Fruit fly (Drosophila melanogaster) whole organism, prepupa: Measurements from ENCODE around the gene Bka.

Experiments used
- CG10631 ChIP-seq: fragments of 200-800 bp; sonication (Bioruptor generic); optimal IDR thresholded peaks from 2 replicates; lab custom pipeline; 2016; ENCODE audit warnings: missing biosample characterization, missing genetic modification characterization
- CG10669 ChIP-seq: fragments of 200-800 bp; sonication (Bioruptor generic); optimal IDR thresholded peaks from 3 replicates; lab custom pipeline; 2018; ENCODE audit warnings: missing biosample characterization, mild to moderate bottlenecking, missing genetic modification characterization, moderate library complexity
- CG11294 ChIP-seq: fragments of 200-800 bp; sonication (Bioruptor generic); IDR thresholded peaks from 2 replicates; pipeline ENCODE4 v1.3.6; 2022; ENCODE audit warnings: missing biosample characterization, missing genetic modification characterization
- CG11762 ChIP-seq: fragments of 200-800 bp; sonication (Bioruptor generic); optimal IDR thresholded peaks from 3 replicates; lab custom pipeline; 2016; ENCODE audit warnings: missing biosample characterization, missing genetic modification characterization; ENCODE audit not compliant: insufficient read depth
- CG11902 ChIP-seq: fragments of 200-800 bp; sonication (Bioruptor generic); optimal IDR thresholded peaks from 3 replicates; lab custom pipeline; 2016; ENCODE audit warnings: missing biosample characterization, missing genetic modification characterization
- CG15336 ChIP-seq: fragments of 200-800 bp; sonication (Bioruptor generic); IDR thresholded peaks from 2 replicates; pipeline ENCODE4 v1.3.6; 2022; ENCODE audit warnings: missing biosample characterization, missing genetic modification characterization
- CG1621 ChIP-seq: fragments of 200-800 bp; sonication (Bioruptor generic); optimal IDR thresholded peaks from 3 replicates; lab custom pipeline; 2018; ENCODE audit warnings: missing biosample characterization, mild to moderate bottlenecking, missing genetic modification characterization
- CG3032 ChIP-seq: fragments of 200-800 bp; optimal IDR thresholded peaks from 2 replicates; lab custom pipeline; 2019; ENCODE audit warnings: missing biosample characterization, mild to moderate bottlenecking, missing genetic modification characterization, moderate library complexity
- CG31627 ChIP-seq: fragments of 200-800 bp; sonication (Bioruptor generic); optimal IDR thresholded peaks from 3 replicates; lab custom pipeline; 2016; ENCODE audit warnings: missing biosample characterization, missing genetic modification characterization
- CG32006 ChIP-seq: fragments of 200-800 bp; sonication (Bioruptor generic); optimal IDR thresholded peaks from 3 replicates; lab custom pipeline; 2017; ENCODE audit warnings: missing biosample characterization, mild to moderate bottlenecking, missing genetic modification characterization
- CG34406 ChIP-seq: fragments of 200-800 bp; sonication (Bioruptor generic); optimal IDR thresholded peaks from 3 replicates; lab custom pipeline; 2016; ENCODE audit warnings: missing biosample characterization, missing genetic modification characterization
- CG3919 ChIP-seq: fragments of 200-800 bp; sonication (Bioruptor generic); optimal IDR thresholded peaks from 3 replicates; lab custom pipeline; 2016; ENCODE audit warnings: missing biosample characterization, missing genetic modification characterization
- CG4318 ChIP-seq: fragments of 200-800 bp; sonication (Bioruptor generic); optimal IDR thresholded peaks from 3 replicates; lab custom pipeline; 2017; ENCODE audit warnings: missing biosample characterization, mild to moderate bottlenecking, missing genetic modification characterization
- CG6163 ChIP-seq: fragments of 200-800 bp; sonication (Bioruptor generic); IDR thresholded peaks from 3 replicates; pipeline ENCODE4 v1.3.6; 2022; ENCODE audit warnings: missing biosample characterization, missing genetic modification characterization
- CG6276 ChIP-seq: fragments of 200-800 bp; sonication (Bioruptor generic); optimal IDR thresholded peaks from 2 replicates; lab custom pipeline; 2017; ENCODE audit warnings: missing biosample characterization, mild to moderate bottlenecking, missing genetic modification characterization
- CG6792 ChIP-seq: fragments of 200-800 bp; sonication (Bioruptor generic); optimal IDR thresholded peaks from 3 replicates; lab custom pipeline; 2016; ENCODE audit warnings: missing biosample characterization, missing genetic modification characterization
- CG6808 ChIP-seq: fragments of 200-800 bp; sonication (Bioruptor generic); optimal IDR thresholded peaks from 3 replicates; lab custom pipeline; 2017; ENCODE audit warnings: missing biosample characterization, missing genetic modification characterization, mild to moderate bottlenecking, moderate library complexity, missing genetic modification reagents
- CG6854 ChIP-seq: fragments of 200-800 bp; sonication (Bioruptor generic); optimal IDR thresholded peaks from 2 replicates; lab custom pipeline; 2017; ENCODE audit warnings: missing biosample characterization, mild to moderate bottlenecking, missing genetic modification characterization
- CG8119 ChIP-seq: fragments of 200-800 bp; sonication (Bioruptor generic); IDR thresholded peaks from 3 replicates; pipeline ENCODE4 v1.3.6; 2022; ENCODE audit warnings: missing biosample characterization, missing genetic modification characterization
- CG8319 ChIP-seq: fragments of 200-800 bp; sonication (Bioruptor generic); optimal IDR thresholded peaks from 3 replicates; lab custom pipeline; 2016; ENCODE audit warnings: missing biosample characterization, missing genetic modification characterization
- CG8632 ChIP-seq: fragments of 200-800 bp; sonication (Bioruptor generic); optimal IDR thresholded peaks from 3 replicates; lab custom pipeline; 2016; ENCODE audit warnings: missing biosample characterization, missing genetic modification characterization
- CG9139 ChIP-seq: fragments of 200-800 bp; sonication (Bioruptor generic); optimal IDR thresholded peaks from 3 replicates; lab custom pipeline; 2017; ENCODE audit warnings: missing biosample characterization, mild to moderate bottlenecking, missing genetic modification characterization
- Eip75B ChIP-seq: fragments of 200-800 bp; sonication (Bioruptor generic); optimal IDR thresholded peaks from 3 replicates; lab custom pipeline; 2016; ENCODE audit warnings: missing biosample characterization, missing genetic modification characterization
- Eip78C ChIP-seq: fragments of 200-800 bp; sonication (Bioruptor generic); peaks from one replicate; lab custom pipeline; 2016; ENCODE audit warnings: missing biosample characterization, missing genetic modification characterization
- Ets96B ChIP-seq: fragments of 200-800 bp; optimal IDR thresholded peaks from 2 replicates; lab custom pipeline; 2019; ENCODE audit warnings: missing biosample characterization, mild to moderate bottlenecking, missing genetic modification characterization, moderate library complexity
- Gug ChIP-seq: fragments of 200-800 bp; sonication (Bioruptor generic); IDR thresholded peaks from 2 replicates; pipeline ENCODE4 v1.3.6; 2022; ENCODE audit warnings: missing biosample characterization, missing genetic modification characterization
- Hr38 ChIP-seq: sonication (Bioruptor generic); optimal IDR thresholded peaks from 2 replicates; lab custom pipeline; 2016; ENCODE audit warnings: missing biosample characterization, missing genetic modification characterization
- Hr39 ChIP-seq: fragments of 200-800 bp; sonication (Bioruptor generic); optimal IDR thresholded peaks from 2 replicates; lab custom pipeline; 2016; ENCODE audit warnings: missing biosample characterization, missing genetic modification characterization
- Hr4 ChIP-seq: fragments of 200-800 bp; sonication (Bioruptor generic); optimal IDR thresholded peaks from 3 replicates; lab custom pipeline; 2016; ENCODE audit warnings: missing biosample characterization, missing genetic modification characterization
- Lpt ChIP-seq: fragments of 200-800 bp; sonication (Bioruptor generic); optimal IDR thresholded peaks from 3 replicates; lab custom pipeline; 2016; ENCODE audit warnings: missing biosample characterization, missing genetic modification characterization
- Met ChIP-seq: fragments of 200-800 bp; sonication (Bioruptor generic); optimal IDR thresholded peaks from 3 replicates; lab custom pipeline; 2016; ENCODE audit warnings: missing biosample characterization, missing genetic modification characterization
- OdsH ChIP-seq: fragments of 200-800 bp; sonication (Bioruptor generic); optimal IDR thresholded peaks from 3 replicates; lab custom pipeline; 2016; ENCODE audit warnings: missing biosample characterization, missing genetic modification characterization
- Smox ChIP-seq: fragments of 200-800 bp; sonication (Bioruptor generic); optimal IDR thresholded peaks from 3 replicates; lab custom pipeline; 2016; ENCODE audit warnings: missing biosample characterization, missing genetic modification characterization
- Sox102F ChIP-seq: fragments of 200-800 bp; sonication (Bioruptor generic); optimal IDR thresholded peaks from 2 replicates; lab custom pipeline; 2016; ENCODE audit warnings: missing biosample characterization, mild to moderate bottlenecking, missing genetic modification characterization
- Sox14 ChIP-seq: fragments of 200-800 bp; sonication (Bioruptor generic); optimal IDR thresholded peaks from 3 replicates; lab custom pipeline; 2016; ENCODE audit warnings: missing biosample characterization, missing genetic modification characterization
- Sox15 ChIP-seq: fragments of 200-800 bp; sonication (Bioruptor generic); optimal IDR thresholded peaks from 3 replicates; lab custom pipeline; 2016; ENCODE audit warnings: missing biosample characterization, missing genetic modification characterization
- achi ChIP-seq: fragments of 200-800 bp; sonication (Bioruptor generic); optimal IDR thresholded peaks from 3 replicates; lab custom pipeline; 2016; ENCODE audit warnings: missing biosample characterization, missing genetic modification characterization
- cyc ChIP-seq: fragments of 200-800 bp; sonication (Bioruptor generic); optimal IDR thresholded peaks from 3 replicates; lab custom pipeline; 2016; ENCODE audit warnings: missing biosample characterization, missing genetic modification characterization
- dac ChIP-seq: fragments of 200-800 bp; sonication (Bioruptor generic); optimal IDR thresholded peaks from 2 replicates; lab custom pipeline; 2017; ENCODE audit warnings: missing biosample characterization, mild to moderate bottlenecking, missing genetic modification characterization
- dsx ChIP-seq: fragments of 200-800 bp; optimal IDR thresholded peaks from 3 replicates; lab custom pipeline; 2019; ENCODE audit warnings: missing biosample characterization, mild to moderate bottlenecking, missing genetic modification characterization, moderate library complexity; ENCODE audit not compliant: poor library complexity, severe bottlenecking
- esn ChIP-seq: fragments of 200-800 bp; sonication (Bioruptor generic); optimal IDR thresholded peaks from 2 replicates; lab custom pipeline; 2016; ENCODE audit warnings: missing biosample characterization, mild to moderate bottlenecking, missing genetic modification characterization, moderate library complexity
- fd85E ChIP-seq: fragments of 200-800 bp; sonication (Bioruptor generic); optimal IDR thresholded peaks from 3 replicates; lab custom pipeline; 2016; ENCODE audit warnings: missing biosample characterization, missing genetic modification characterization
- fkh ChIP-seq: fragments of 200-800 bp; sonication (Bioruptor generic); optimal IDR thresholded peaks from 3 replicates; lab custom pipeline; 2017; ENCODE audit warnings: missing biosample characterization, mild to moderate bottlenecking, missing genetic modification characterization, moderate library complexity
- net ChIP-seq: fragments of 200-800 bp; sonication (Bioruptor generic); optimal IDR thresholded peaks from 3 replicates; lab custom pipeline; 2016; ENCODE audit warnings: missing biosample characterization, missing genetic modification characterization
- pdm3 ChIP-seq: fragments of 200-800 bp; sonication (Bioruptor generic); optimal IDR thresholded peaks from 3 replicates; lab custom pipeline; 2016; ENCODE audit warnings: missing biosample characterization, missing genetic modification characterization
- salr ChIP-seq, 2 experiments: fragments of 200-800 bp; sonication (Bioruptor generic); optimal IDR thresholded peaks; 3 replicates each; lab custom pipeline; 2016 to 2018; ENCODE audit warnings: missing biosample characterization in 2 of 2, missing genetic modification characterization in 2 of 2, mild to moderate bottlenecking in 1 of 2
- spab ChIP-seq: fragments of 200-800 bp; sonication (Bioruptor generic); optimal IDR thresholded peaks from 2 replicates; lab custom pipeline; 2017; ENCODE audit warnings: missing biosample characterization, mild to moderate bottlenecking, missing genetic modification characterization, missing genetic modification reagents
- svp ChIP-seq: fragments of 200-800 bp; sonication (Bioruptor generic); peaks from one replicate; lab custom pipeline; 2016; ENCODE audit warnings: missing biosample characterization, missing genetic modification characterization
- topi ChIP-seq: fragments of 200-800 bp; sonication (Bioruptor generic); optimal IDR thresholded peaks from 3 replicates; lab custom pipeline; 2016; ENCODE audit warnings: missing biosample characterization, missing genetic modification characterization
- vri ChIP-seq: fragments of 200-800 bp; sonication (Bioruptor generic); optimal IDR thresholded peaks from 3 replicates; lab custom pipeline; 2016; ENCODE audit warnings: missing biosample characterization, mild to moderate bottlenecking, missing genetic modification characterization

The Bka gene

DNA sequence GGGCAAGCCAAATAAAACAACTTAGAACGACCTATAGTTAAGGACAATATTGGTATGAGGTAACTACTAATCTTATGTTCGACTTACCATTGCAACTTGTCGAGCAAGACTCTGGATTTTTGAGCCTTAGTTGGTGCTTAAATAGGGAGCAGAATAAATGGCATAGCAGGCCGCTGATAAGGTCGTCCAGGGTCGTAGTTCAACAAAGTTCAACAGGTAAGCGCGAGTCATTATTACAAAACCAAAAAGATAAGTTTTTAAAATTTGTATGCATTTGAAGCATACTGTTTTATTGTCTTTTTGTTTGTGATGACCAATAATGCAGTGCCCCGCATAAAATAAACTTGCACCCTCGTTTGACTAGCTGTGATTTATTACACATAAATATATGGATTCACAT, 7.9 kb downstream of the Bka start, which contains the start of gene Muc30E:
Gene Muc30E, minus strand, starts transcription at position 101 of the 400 bp plus-strand sequence.
- no peak for TF ChIP-seq CG3032 (tag; lab: Kevin White, UChicago)
- no peak for TF ChIP-seq net (GFP tag; lab: Kevin White, UChicago)
- TF ChIP-seq CG34406 (GFP tag; lab: Kevin White, UChicago): no peak
- TF ChIP-seq spab (GFP tag; lab: Kevin White, UChicago): no peak
- TF ChIP-seq Hr38 (GFP tag; lab: Kevin White, UChicago): no peak
- no peak for TF ChIP-seq CG31627
- TF ChIP-seq pdm3: no peak
- no peak for TF ChIP-seq dsx (GFP tag; lab: Kevin White, UChicago)
- TF ChIP-seq CG6854 (GFP tag; lab: Kevin White, UChicago): no peak
- no peak for TF ChIP-seq Smox
- TF ChIP-seq, all 60 proteins: peak for 0

DNA sequence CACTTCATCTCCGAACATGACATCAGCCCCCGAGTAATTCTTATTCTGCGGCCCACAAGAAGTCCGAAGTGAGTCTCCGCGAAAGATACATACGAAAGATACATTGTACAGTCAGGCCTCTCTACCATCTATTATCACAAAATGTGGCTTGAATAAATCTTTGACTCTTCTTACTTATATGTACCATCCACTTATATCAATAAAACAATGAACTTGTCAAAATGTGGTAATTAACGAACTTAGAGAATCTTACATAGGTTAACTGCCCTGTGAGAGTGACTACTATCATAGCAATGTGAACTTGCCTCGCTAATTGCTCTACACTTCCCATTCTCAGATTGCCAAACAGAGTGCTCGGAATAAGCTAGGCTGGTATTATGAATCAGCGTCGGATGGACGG, 11.6 kb downstream of the Bka start:
- TF ChIP-seq CG1621 (tag; lab: Kevin White, UChicago) (no peak), cyc (no peak), Eip75B (GFP tag; lab: Kevin White, UChicago) (no peak), fkh (GFP tag; lab: Kevin White, UChicago) (no peak), CG6792 (GFP tag; lab: Kevin White, UChicago) (no peak), CG8319 (GFP tag; lab: Kevin White, UChicago) (no peak), CG32006 (GFP tag; lab: Kevin White, UChicago) (no peak), Gug (GFP tag; lab: Robert Waterston, UW) (peak; percentile 69), Eip78C (peak; percentile 71), esn (no peak), Hr39 (GFP tag; lab: Kevin White, UChicago) (no peak), CG6163 (GFP tag; lab: Robert Waterston, UW) (peak; percentile 78), Sox102F (GFP tag; lab: Kevin White, UChicago) (no peak), Sox14 (GFP tag; lab: Kevin White, UChicago) (no peak), vri (GFP tag; lab: Kevin White, UChicago) (no peak), CG10631 (GFP tag; lab: Kevin White, UChicago) (peak; percentile 18), Lpt (GFP tag; lab: Kevin White, UChicago) (no peak), svp (GFP tag; lab: Kevin White, UChicago) (no peak), CG10669 (GFP tag; lab: Kevin White, UChicago) (peak; percentile 32), Met (GFP tag; lab: Kevin White, UChicago) (no peak), dac (GFP tag; lab: Kevin White, UChicago) (no peak), CG11762 (GFP tag; lab: Kevin White, UChicago) (no peak), topi (no peak), net (GFP tag; lab: Kevin White, UChicago) (peak; percentile 20), Hr38 (GFP tag; lab: Kevin White, UChicago) (no peak), Ets96B (peak; percentile 53), CG6854 (GFP tag; lab: Kevin White, UChicago) (no peak), CG11902 (GFP tag; lab: Kevin White, UChicago) (no peak), CG4318 (GFP tag; lab: Kevin White, UChicago) (no peak), CG9139 (GFP tag; lab: Kevin White, UChicago) (no peak), Hr4 (GFP tag; lab: Kevin White, UChicago) (peak; percentile 39), spab (GFP tag; lab: Kevin White, UChicago) (no peak), CG3919 (GFP tag; lab: Kevin White, UChicago) (peak; percentile 22), CG8632 (GFP tag; lab: Kevin White, UChicago) (no peak), CG34406 (GFP tag; lab: Kevin White, UChicago) (no peak), OdsH (GFP tag; lab: Kevin White, UChicago) (no peak), Sox15 (GFP tag; lab: Kevin White, UChicago) (no peak), achi (GFP tag; lab: Kevin White, UChicago) (peak; percentile 30), salr (GFP tag; optimal IDR thresholded peaks at IDR 0.05; lab: Kevin White, UChicago) (no peak), CG15336 (GFP tag; lab: Robert Waterston, UW) (peak; percentile 50; the same call in 1 of the 2 replicates), CG8119 (GFP tag; lab: Robert Waterston, UW) (no peak), fd85E (no peak), CG31627 (no peak), CG11294 (GFP tag; lab: Robert Waterston, UW) (peak; percentile 66), CG6808 (GFP tag; lab: Kevin White, UChicago) (no peak), Smox (no peak), CG6276 (GFP tag; lab: Kevin White, UChicago) (peak; percentile 29), pdm3 (no peak)
